Fruit fly (Drosophila melanogaster): Measurements from ENCODE around the gene atilla.

dm6 chr2L:12170250-12170649 is 7.4 kb downstream of the atilla start, which contains the start of gene CG17217:
- TF ChIP-seq CG16779 (tag; optimal IDR thresholded peaks at IDR 0.05), result no peak
- no peak for TF ChIP-seq cyc (GFP tag; optimal IDR thresholded peaks at IDR 0.05)
- no peak for TF ChIP-seq fd59A (GFP tag; optimal IDR thresholded peaks at IDR 0.05)
- no peak for TF ChIP-seq Gug (GFP tag; IDR thresholded peaks at IDR 0.05)
- TF ChIP-seq CG6854 (GFP tag; optimal IDR thresholded peaks at IDR 0.05), result no peak
- no peak for TF ChIP-seq CG7368 (GFP tag; optimal IDR thresholded peaks at IDR 0.05)
- TF ChIP-seq Met (GFP tag; optimal IDR thresholded peaks at IDR 0.05), result no peak
- no peak for TF ChIP-seq net (GFP tag; optimal IDR thresholded peaks at IDR 0.05)
- no peak for TF ChIP-seq ss (GFP tag; optimal IDR thresholded peaks at IDR 0.05)
- no peak for TF ChIP-seq CG8319 (GFP tag; optimal IDR thresholded peaks at IDR 0.05)
- no peak for TF ChIP-seq dsx (GFP tag; optimal IDR thresholded peaks at IDR 0.05; ENCODE audit: poor library complexity, severe bottlenecking)
- TF ChIP-seq Sox102F (GFP tag; optimal IDR thresholded peaks at IDR 0.05), result no peak
- TF ChIP-seq lz (GFP tag; optimal IDR thresholded peaks at IDR 0.05), result no peak
